Fruit fly (Drosophila melanogaster) Kc167 (cell line): Measurements from ENCODE around the gene tll.

Experiments used
- Myc ChIP-seq: fragments of >200 bp; optimal IDR thresholded peaks from 2 replicates; lab custom pipeline; 2017; ENCODE audit warnings: missing external identifiers
- Sin3A ChIP-seq: fragments of >200 bp; optimal IDR thresholded peaks from 2 replicates; lab custom pipeline; 2018; ENCODE audit warnings: missing external identifiers
- h ChIP-seq: fragments of >200 bp; optimal IDR thresholded peaks from 3 replicates; lab custom pipeline; 2018; ENCODE audit warnings: missing external identifiers
- insv ChIP-seq: fragments of >200 bp; optimal IDR thresholded peaks from 3 replicates; lab custom pipeline; 2018; ENCODE audit warnings: missing external identifiers
- psq ChIP-seq: fragments of >200 bp; optimal IDR thresholded peaks from 2 replicates; lab custom pipeline; 2017; ENCODE audit warnings: missing external identifiers
- ttk ChIP-seq: sonication (Bioruptor generic); optimal IDR thresholded peaks from 2 replicates; lab custom pipeline; 2017; ENCODE audit warnings: missing external identifiers

tll gene

dm6 chr3R:30851843-30852365 is at the start of gene tll:
tll (plus strand) TSS chr3R:30852315.
- no peak for TF ChIP-seq h (lab: Kevin White, UChicago)

dm6 chr3R:30802779-30803178 is 49.3 kb upstream of the tll start:
- TF ChIP-seq ttk (lab: Kevin White, UChicago) (no peak), Myc (lab: Kevin White, UChicago) (no peak)

- no peak for TF ChIP-seq psq (lab: Kevin White, UChicago)
- no peak for TF ChIP-seq h (lab: Kevin White, UChicago)
- TF ChIP-seq Myc (lab: Kevin White, UChicago) = no peak
- TF ChIP-seq ttk (lab: Kevin White, UChicago) = no peak
- no peak for TF ChIP-seq Sin3A (lab: Kevin White, UChicago)
- no peak for TF ChIP-seq insv
Measured at dm6 chr3R:30803212-30803814, 48.8 kb upstream of the tll start.

DNA sequence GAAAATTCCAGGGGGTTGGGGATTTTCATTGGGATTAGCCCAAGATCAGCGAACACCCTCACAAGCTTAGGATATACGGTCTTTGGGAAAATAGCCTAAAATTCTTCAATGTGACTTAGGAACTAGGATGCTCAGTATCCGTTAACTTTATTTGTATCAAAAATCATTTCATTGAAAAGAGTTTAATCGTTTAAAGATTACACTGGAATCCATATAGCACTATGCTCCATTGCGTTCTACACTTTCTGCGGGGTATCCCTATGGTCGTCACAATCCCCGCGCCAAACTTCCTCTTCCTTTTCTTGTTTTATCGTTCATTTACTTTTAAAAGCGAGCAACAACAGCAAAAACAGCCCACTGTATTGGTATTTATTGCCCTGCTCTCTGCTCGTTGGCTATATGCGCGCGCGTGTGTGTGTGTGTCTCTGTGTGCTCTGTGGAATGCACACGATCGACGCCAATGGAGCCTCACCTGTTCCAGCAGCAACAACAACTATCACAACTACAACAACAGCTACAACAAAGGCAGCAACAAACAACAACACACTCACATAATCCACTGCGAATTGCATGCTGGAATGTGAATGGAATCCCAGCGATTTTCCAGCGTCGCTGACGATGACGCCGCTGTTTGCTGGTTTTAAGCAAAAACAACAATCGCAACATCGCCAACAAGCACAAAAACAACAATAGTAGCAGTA is 48.1 kb upstream of the tll start:
- TF ChIP-seq Sin3A (lab: Kevin White, UChicago) = no peak
- TF ChIP-seq psq (lab: Kevin White, UChicago) = no peak

- no peak for TF ChIP-seq Myc (lab: Kevin White, UChicago)
- no peak for TF ChIP-seq ttk (lab: Kevin White, UChicago)
- TF ChIP-seq insv = no peak
- no peak for TF ChIP-seq h (lab: Kevin White, UChicago)
- TF ChIP-seq Sin3A (lab: Kevin White, UChicago) = no peak
- TF ChIP-seq psq (lab: Kevin White, UChicago) = no peak
Measured at dm6 chr3R:30805196-30805595, 46.9 kb upstream of the tll start.

DNA sequence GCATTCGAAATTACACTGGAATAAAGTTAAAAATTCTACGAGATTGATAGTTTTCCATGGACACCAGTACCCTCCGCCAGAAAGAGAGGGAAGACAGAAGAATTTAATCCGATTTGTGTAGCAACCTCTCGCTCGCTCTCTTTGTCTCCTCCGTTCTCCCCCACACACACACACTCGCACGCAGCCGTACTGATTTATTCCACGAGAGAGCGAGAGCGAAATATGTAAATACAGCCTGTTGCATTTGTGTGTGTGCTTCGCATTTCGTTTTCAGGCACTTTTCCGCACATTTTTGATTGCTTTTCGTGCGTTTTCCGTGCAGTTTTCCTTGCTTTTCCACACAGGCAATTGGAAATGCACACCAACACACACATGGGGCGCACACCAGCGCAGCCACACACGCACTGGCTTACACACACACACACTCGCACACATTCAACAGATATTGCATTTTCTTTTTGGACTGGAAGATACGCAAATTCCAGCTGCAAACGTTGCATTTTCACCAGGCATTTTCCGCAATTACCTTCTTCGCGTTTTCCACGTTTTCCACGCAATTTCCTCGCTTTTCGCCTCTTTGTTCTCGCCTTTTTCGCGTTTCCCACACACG is 46.2 kb upstream of the tll start:
- TF ChIP-seq insv (no peak), ttk (lab: Kevin White, UChicago) (no peak), Sin3A (lab: Kevin White, UChicago) (no peak)

- TF ChIP-seq Sin3A (lab: Kevin White, UChicago) = no peak
- no peak for TF ChIP-seq psq (lab: Kevin White, UChicago)
- TF ChIP-seq insv = no peak
- TF ChIP-seq ttk (lab: Kevin White, UChicago) = no peak
- no peak for TF ChIP-seq h (lab: Kevin White, UChicago)
- no peak for TF ChIP-seq Myc (lab: Kevin White, UChicago)
Measured at dm6 chr3R:30806490-30807195, 45.5 kb upstream of the tll start, which contains the start of the genes wts and dj-1beta. wts (minus strand) TSS chr3R:30806619. dj-1beta (plus strand) TSS chr3R:30807117.

DNA sequence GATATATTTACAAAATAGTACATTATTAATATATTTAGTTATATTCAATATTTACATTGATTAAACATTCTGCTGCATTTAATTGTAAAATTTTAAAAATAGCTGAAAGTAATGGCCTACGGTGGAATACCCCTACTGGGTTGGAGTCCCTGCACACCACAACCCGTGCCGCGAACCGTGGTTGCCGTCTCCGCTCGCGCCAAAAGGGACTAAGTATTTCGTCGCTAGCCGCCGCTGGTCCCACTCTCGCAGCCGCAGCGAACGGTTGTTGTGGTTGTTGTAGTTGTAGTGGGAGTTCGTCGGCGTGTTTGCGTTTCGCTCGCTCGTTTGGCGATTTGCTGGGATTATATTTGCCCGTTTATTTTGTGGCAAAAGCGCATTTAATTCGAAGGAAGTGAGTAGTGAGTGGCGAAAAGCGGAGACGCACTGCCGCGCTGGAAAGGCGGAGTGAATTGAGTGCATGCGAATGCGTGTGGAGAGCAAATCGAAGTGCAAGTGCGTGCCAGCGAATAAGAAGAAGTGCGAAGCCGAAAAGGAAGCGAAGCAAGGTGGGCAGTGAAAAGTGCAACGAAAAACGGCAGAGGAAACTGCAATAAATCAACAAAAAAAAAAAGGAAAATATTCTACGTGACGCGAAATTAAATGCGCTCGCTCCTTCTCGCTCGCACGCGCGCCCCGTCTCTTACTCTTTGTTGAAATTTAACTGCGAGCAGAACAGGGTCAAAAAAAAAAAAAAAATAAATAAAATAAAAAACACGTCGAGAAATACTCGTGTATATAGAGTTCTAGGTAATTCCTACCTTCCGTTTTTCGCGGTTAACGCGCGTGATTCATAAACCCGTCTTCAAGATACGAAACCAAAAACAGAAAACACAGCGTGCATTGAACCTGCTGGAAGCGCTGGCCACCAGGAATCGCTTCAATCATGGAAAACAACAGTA is 43.5 kb upstream of the tll start, which contains the start of gene cindr:
TSS of gene cindr (plus strand) at position 272 of the 941 bp plus-strand sequence.
- TF ChIP-seq insv (no peak), psq (lab: Kevin White, UChicago) (no peak)

DNA sequence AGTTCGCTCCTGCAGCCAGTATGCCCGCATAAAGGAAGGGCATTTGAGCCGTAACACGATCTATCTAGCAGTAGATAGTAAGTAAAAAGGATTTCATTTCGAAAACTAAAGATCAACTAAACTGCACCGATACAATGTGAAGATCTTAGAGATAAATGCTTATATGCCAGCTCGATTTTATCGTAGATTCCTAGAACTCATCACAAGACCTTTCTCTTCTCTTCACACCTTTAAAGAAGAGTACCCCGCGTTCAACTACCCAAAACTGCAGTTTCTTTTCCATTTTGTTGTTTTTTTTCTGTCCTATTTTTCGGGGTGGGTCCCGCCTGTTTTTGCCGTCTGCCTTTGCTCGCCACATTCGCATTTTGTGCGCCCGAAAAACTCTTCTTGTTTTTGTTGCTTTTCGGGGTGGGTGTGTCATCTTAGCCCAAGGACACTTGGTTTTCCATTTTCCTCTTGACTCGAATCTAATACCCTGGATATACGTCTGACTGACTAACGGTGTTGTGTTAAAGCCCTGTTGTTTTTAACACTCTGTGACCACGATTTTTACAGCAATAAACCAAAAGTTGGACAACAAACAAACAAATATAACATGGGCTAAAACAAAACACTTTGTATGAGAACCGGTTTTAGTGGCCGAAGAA is 42.7 kb upstream of the tll start:
- no peak for TF ChIP-seq ttk (lab: Kevin White, UChicago)
- no peak for TF ChIP-seq Sin3A (lab: Kevin White, UChicago)
- no peak for TF ChIP-seq h (lab: Kevin White, UChicago)
- TF ChIP-seq Myc (lab: Kevin White, UChicago) = no peak
- no peak for TF ChIP-seq psq (lab: Kevin White, UChicago)
- no peak for TF ChIP-seq insv

DNA sequence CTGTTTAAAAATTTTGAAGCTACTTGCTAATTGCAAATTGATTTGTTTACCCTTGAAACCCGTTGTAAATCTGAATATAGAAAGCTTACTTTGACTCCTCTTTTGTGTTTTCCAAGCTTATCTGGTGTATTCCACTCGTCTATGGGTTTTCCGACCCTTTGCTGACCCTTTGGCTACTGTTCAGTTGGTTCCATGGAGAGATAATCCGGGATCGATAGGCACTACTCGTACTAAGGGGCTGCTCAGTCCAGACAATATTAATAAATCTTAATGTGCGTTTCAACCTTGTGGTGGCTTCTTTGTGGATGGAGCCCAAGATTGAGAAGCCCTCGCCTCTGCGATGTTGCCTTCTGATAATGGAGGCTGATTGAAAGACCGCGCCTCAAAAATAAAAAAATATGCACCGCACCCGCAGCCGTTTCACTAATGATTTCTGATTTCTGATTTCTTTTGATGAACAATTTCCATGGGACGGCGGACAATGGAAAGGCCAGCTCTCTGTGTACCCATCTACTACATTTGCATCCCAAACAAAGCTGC is 41.8 kb upstream of the tll start:
- no peak for TF ChIP-seq insv
- TF ChIP-seq ttk (lab: Kevin White, UChicago) = no peak
- TF ChIP-seq h (lab: Kevin White, UChicago) = no peak
- TF ChIP-seq psq (lab: Kevin White, UChicago) = no peak
- no peak for TF ChIP-seq Myc (lab: Kevin White, UChicago)
- TF ChIP-seq Sin3A (lab: Kevin White, UChicago) = no peak
